Fruit fly (Drosophila melanogaster) whole organism, embryonic: ENCODE data around the gene CG15625.
A peak's percentile ranks its signal among the peaks of the same experiment; 100 is the strongest.

Experiments
- Bgb ChIP-seq: fragments of 200-800 bp; sonication (Bioruptor generic); IDR thresholded peaks from 2 replicates; pipeline ENCODE4 v1.3.6; 2022; ENCODE audit warnings: missing biosample characterization, missing genetic modification characterization; ENCODE audit not compliant: partially characterized antibody
- Blimp-1 ChIP-seq: fragments of 200-800 bp; sonication (Bioruptor generic); optimal IDR thresholded peaks from 3 replicates; lab custom pipeline; 2018; ENCODE audit warnings: missing biosample characterization, missing genetic modification characterization, mild to moderate bottlenecking, moderate library complexity, missing genetic modification reagents
- CG10462 ChIP-seq: fragments of 200-800 bp; sonication (Bioruptor generic); optimal IDR thresholded peaks from 2 replicates; lab custom pipeline; 2016; ENCODE audit warnings: missing biosample characterization, missing genetic modification characterization
- CG10654 ChIP-seq: fragments of 200-800 bp; sonication (Bioruptor generic); optimal IDR thresholded peaks from 2 replicates; lab custom pipeline; 2016; ENCODE audit warnings: missing biosample characterization, missing genetic modification characterization
- CG11695 ChIP-seq: fragments of 200-800 bp; sonication (Bioruptor generic); IDR thresholded peaks from 3 replicates; pipeline ENCODE4 v1.3.6; 2022; ENCODE audit warnings: missing biosample characterization, missing genetic modification characterization
- CG11696 ChIP-seq: fragments of 200-800 bp; sonication (Bioruptor generic); IDR thresholded peaks from 2 replicates; pipeline ENCODE4 v1.3.6; 2022; ENCODE audit warnings: missing biosample characterization, missing genetic modification characterization
- CG12071 ChIP-seq: fragments of 200-800 bp; sonication (Bioruptor generic); optimal IDR thresholded peaks from 3 replicates; lab custom pipeline; 2018; ENCODE audit warnings: missing biosample characterization, mild to moderate bottlenecking, missing genetic modification characterization
- CG12104 ChIP-seq: fragments of 200-800 bp; sonication (Bioruptor generic); optimal IDR thresholded peaks from 3 replicates; lab custom pipeline; 2016; ENCODE audit warnings: missing biosample characterization, missing genetic modification characterization
- CG13296 ChIP-seq: fragments of 200-800 bp; sonication (Bioruptor generic); optimal IDR thresholded peaks from 3 replicates; lab custom pipeline; 2018; ENCODE audit warnings: missing biosample characterization, mild to moderate bottlenecking, missing genetic modification characterization
- CG13624 ChIP-seq: fragments of 200-800 bp; sonication (Bioruptor generic); optimal IDR thresholded peaks from 2 replicates; lab custom pipeline; 2016; ENCODE audit warnings: missing biosample characterization, missing genetic modification characterization
- CG14050 ChIP-seq: fragments of 200-800 bp; sonication (Bioruptor generic); IDR thresholded peaks from 3 replicates; pipeline ENCODE4 v1.3.6; 2022; ENCODE audit warnings: missing biosample characterization, missing genetic modification characterization
- CG15479 ChIP-seq: fragments of 200-800 bp; sonication (Bioruptor generic); optimal IDR thresholded peaks from 3 replicates; lab custom pipeline; 2019; ENCODE audit warnings: missing biosample characterization, mild to moderate bottlenecking, missing genetic modification characterization, moderate library complexity
- CG15696 ChIP-seq: fragments of 200-800 bp; sonication (Bioruptor generic); optimal IDR thresholded peaks from 2 replicates; lab custom pipeline; 2019; ENCODE audit warnings: missing biosample characterization, mild to moderate bottlenecking, missing genetic modification characterization, moderate library complexity
- CG16813 ChIP-seq: fragments of 200-800 bp; sonication (Bioruptor generic); IDR thresholded peaks from 3 replicates; pipeline ENCODE4 v1.3.6; 2022; ENCODE audit warnings: missing biosample characterization, missing genetic modification characterization; ENCODE audit not compliant: partially characterized antibody
- CG1832 ChIP-seq: fragments of 200-800 bp; sonication (Bioruptor generic); optimal IDR thresholded peaks from 2 replicates; lab custom pipeline; 2017; ENCODE audit warnings: missing biosample characterization, mild to moderate bottlenecking, missing genetic modification characterization, inconsistent platforms
- CG31388 ChIP-seq: fragments of 200-800 bp; sonication (Bioruptor generic); optimal IDR thresholded peaks from 2 replicates; lab custom pipeline; 2016; ENCODE audit warnings: missing biosample characterization, missing genetic modification characterization
- CG42726 ChIP-seq: fragments of 200-800 bp; sonication (Bioruptor generic); IDR thresholded peaks from 2 replicates; pipeline ENCODE4 v1.3.6; 2022; ENCODE audit warnings: missing biosample characterization, missing genetic modification characterization; ENCODE audit not compliant: partially characterized antibody
- CG5180 ChIP-seq: fragments of 200-800 bp; sonication (Bioruptor generic); optimal IDR thresholded peaks from 3 replicates; lab custom pipeline; 2017; ENCODE audit warnings: missing biosample characterization, missing genetic modification characterization, mild to moderate bottlenecking, moderate library complexity, missing genetic modification reagents
- CG7556 ChIP-seq: fragments of 200-800 bp; sonication (Bioruptor generic); optimal IDR thresholded peaks from 2 replicates; lab custom pipeline; 2017; ENCODE audit warnings: missing biosample characterization, mild to moderate bottlenecking, missing genetic modification characterization
- CG8359 ChIP-seq: fragments of 200-800 bp; sonication (Bioruptor generic); optimal IDR thresholded peaks from 2 replicates; lab custom pipeline; 2017; ENCODE audit warnings: missing biosample characterization, mild to moderate bottlenecking, missing genetic modification characterization, borderline replicate concordance
- CG9932 ChIP-seq: fragments of 200-800 bp; sonication (Bioruptor generic); IDR thresholded peaks from 2 replicates; pipeline ENCODE4 v1.3.6; 2022; ENCODE audit warnings: missing biosample characterization, missing genetic modification characterization
- Camta ChIP-seq: fragments of 200-800 bp; sonication (Bioruptor generic); optimal IDR thresholded peaks from 2 replicates; lab custom pipeline; 2016; ENCODE audit warnings: missing biosample characterization, missing genetic modification characterization
- CoRest ChIP-seq: fragments of 200-800 bp; sonication (Bioruptor generic); optimal IDR thresholded peaks from 3 replicates; lab custom pipeline; 2018; ENCODE audit warnings: missing biosample characterization, mild to moderate bottlenecking, missing genetic modification characterization, moderate library complexity
- Dll ChIP-seq: fragments of 200-800 bp; sonication (Bioruptor generic); IDR thresholded peaks from 4 replicates; pipeline ENCODE4 v1.3.6; 2022; ENCODE audit warnings: missing biosample characterization, missing genetic modification characterization; ENCODE audit not compliant: partially characterized antibody
- Eip74EF ChIP-seq, 2 experiments: fragments of 200-800 bp in 1 of 2; fragments of >200 bp in 1 of 2; sonication (Bioruptor generic) in 1 of 2; optimal IDR thresholded peaks; 2 replicates each; lab custom pipeline; 2017 to 2019; ENCODE audit warnings: missing biosample characterization in 2 of 2, missing genetic modification characterization in 2 of 2, mild to moderate bottlenecking in 1 of 2, moderate library complexity in 1 of 2
- Gug ChIP-seq: fragments of 200-800 bp; sonication (Bioruptor generic); IDR thresholded peaks from 4 replicates; pipeline ENCODE4 v1.3.6; 2022; ENCODE audit warnings: missing biosample characterization, missing genetic modification characterization
- Hey ChIP-seq: fragments of 200-800 bp; sonication (Bioruptor generic); optimal IDR thresholded peaks from 3 replicates; lab custom pipeline; 2018; ENCODE audit warnings: missing biosample characterization, mild to moderate bottlenecking, missing genetic modification characterization
- Mes4 ChIP-seq: fragments of 200-800 bp; sonication (Bioruptor generic); optimal IDR thresholded peaks from 2 replicates; lab custom pipeline; 2016; ENCODE audit warnings: missing biosample characterization, missing genetic modification characterization
- NC2β ChIP-seq: fragments of 200-800 bp; sonication (Bioruptor generic); optimal IDR thresholded peaks from 2 replicates; lab custom pipeline; 2016; ENCODE audit warnings: missing biosample characterization, missing genetic modification characterization
- Oaz ChIP-seq: fragments of 200-800 bp; sonication (Bioruptor generic); IDR thresholded peaks from 2 replicates; pipeline ENCODE4 v1.3.6; 2022; ENCODE audit warnings: missing biosample characterization, missing genetic modification characterization
- Optix ChIP-seq: fragments of 200-800 bp; sonication (Bioruptor generic); IDR thresholded peaks from 3 replicates; pipeline ENCODE4 v1.3.6; 2022; ENCODE audit warnings: missing biosample characterization, missing genetic modification characterization
- YL-1 ChIP-seq: fragments of 200-800 bp; sonication (Bioruptor generic); optimal IDR thresholded peaks from 3 replicates; lab custom pipeline; 2017; ENCODE audit warnings: missing biosample characterization, mild to moderate bottlenecking, missing genetic modification characterization
- abd-A ChIP-seq: fragments of 200-800 bp; sonication (Bioruptor generic); optimal IDR thresholded peaks from 3 replicates; lab custom pipeline; 2019; ENCODE audit warnings: missing biosample characterization, mild to moderate bottlenecking, missing genetic modification characterization, moderate library complexity
- ems ChIP-seq: fragments of 200-800 bp; sonication (Bioruptor generic); optimal IDR thresholded peaks from 3 replicates; lab custom pipeline; 2016; ENCODE audit warnings: missing biosample characterization, missing genetic modification characterization
- en ChIP-seq: fragments of 200-800 bp; sonication (Bioruptor generic); optimal IDR thresholded peaks from 2 replicates; lab custom pipeline; 2016; ENCODE audit warnings: missing biosample characterization, missing genetic modification characterization
- hbn ChIP-seq: fragments of 200-800 bp; sonication (Bioruptor generic); IDR thresholded peaks from 2 replicates; pipeline ENCODE4 v1.3.6; 2022; ENCODE audit warnings: missing biosample characterization, missing genetic modification characterization; ENCODE audit not compliant: partially characterized antibody
- ken ChIP-seq: fragments of 200-800 bp; sonication (Bioruptor generic); IDR thresholded peaks from 3 replicates; pipeline ENCODE4 v1.3.6; 2022; ENCODE audit warnings: missing biosample characterization, missing genetic modification characterization
- klu ChIP-seq: fragments of 200-800 bp; sonication (Bioruptor generic); IDR thresholded peaks from 2 replicates; pipeline ENCODE4 v1.3.6; 2022; ENCODE audit warnings: missing biosample characterization, missing genetic modification characterization
- lbe ChIP-seq: fragments of 200-800 bp; sonication (Bioruptor generic); optimal IDR thresholded peaks from 2 replicates; lab custom pipeline; 2016; ENCODE audit warnings: missing biosample characterization, mild to moderate bottlenecking, missing genetic modification characterization
- prd ChIP-seq, 3 experiments: fragments of >200 bp in 2 of 3; fragments of 200-800 bp in 1 of 3; sonication (Bioruptor generic) in 1 of 3; optimal IDR thresholded peaks in 2 of 3; IDR thresholded peaks in 1 of 3; 2 replicates in 2 of 3; 3 replicates in 1 of 3; pipeline versions ENCODE4 v1.3.6 to Lab custom; 2017 to 2022; ENCODE audit warnings: missing biosample characterization in 1 of 3, missing genetic modification characterization in 1 of 3
- pum ChIP-seq: fragments of 200-800 bp; sonication (Bioruptor generic); optimal IDR thresholded peaks from 2 replicates; lab custom pipeline; 2016; ENCODE audit warnings: missing biosample characterization, missing genetic modification characterization
- sc ChIP-seq, 3 experiments: fragments of >200 bp in 2 of 3; fragments of 200-800 bp in 1 of 3; sonication (Bioruptor generic) in 1 of 3; optimal IDR thresholded peaks; 2 replicates in 2 of 3; 3 replicates in 1 of 3; lab custom pipeline; 2017; ENCODE audit warnings: mild to moderate bottlenecking in 1 of 3, missing biosample characterization in 1 of 3, missing genetic modification characterization in 1 of 3, missing genetic modification reagents in 1 of 3
- sd ChIP-seq: fragments of 200-800 bp; sonication (Bioruptor generic); optimal IDR thresholded peaks from 3 replicates; lab custom pipeline; 2018; ENCODE audit warnings: missing biosample characterization, mild to moderate bottlenecking, missing genetic modification characterization, moderate library complexity
- seq ChIP-seq: fragments of 200-800 bp; sonication (Bioruptor generic); IDR thresholded peaks from 2 replicates; pipeline ENCODE4 v1.3.6; 2022; ENCODE audit warnings: missing biosample characterization, missing genetic modification characterization
- tgo ChIP-seq: fragments of 200-800 bp; sonication (Bioruptor generic); IDR thresholded peaks from 3 replicates; pipeline ENCODE4 v1.3.6; 2022; ENCODE audit warnings: missing biosample characterization, missing genetic modification characterization
- toy ChIP-seq: fragments of 200-800 bp; sonication (Bioruptor generic); IDR thresholded peaks from 2 replicates; pipeline ENCODE4 v1.3.6; 2022; ENCODE audit warnings: missing biosample characterization, missing genetic modification characterization

Gene CG15625

DNA sequence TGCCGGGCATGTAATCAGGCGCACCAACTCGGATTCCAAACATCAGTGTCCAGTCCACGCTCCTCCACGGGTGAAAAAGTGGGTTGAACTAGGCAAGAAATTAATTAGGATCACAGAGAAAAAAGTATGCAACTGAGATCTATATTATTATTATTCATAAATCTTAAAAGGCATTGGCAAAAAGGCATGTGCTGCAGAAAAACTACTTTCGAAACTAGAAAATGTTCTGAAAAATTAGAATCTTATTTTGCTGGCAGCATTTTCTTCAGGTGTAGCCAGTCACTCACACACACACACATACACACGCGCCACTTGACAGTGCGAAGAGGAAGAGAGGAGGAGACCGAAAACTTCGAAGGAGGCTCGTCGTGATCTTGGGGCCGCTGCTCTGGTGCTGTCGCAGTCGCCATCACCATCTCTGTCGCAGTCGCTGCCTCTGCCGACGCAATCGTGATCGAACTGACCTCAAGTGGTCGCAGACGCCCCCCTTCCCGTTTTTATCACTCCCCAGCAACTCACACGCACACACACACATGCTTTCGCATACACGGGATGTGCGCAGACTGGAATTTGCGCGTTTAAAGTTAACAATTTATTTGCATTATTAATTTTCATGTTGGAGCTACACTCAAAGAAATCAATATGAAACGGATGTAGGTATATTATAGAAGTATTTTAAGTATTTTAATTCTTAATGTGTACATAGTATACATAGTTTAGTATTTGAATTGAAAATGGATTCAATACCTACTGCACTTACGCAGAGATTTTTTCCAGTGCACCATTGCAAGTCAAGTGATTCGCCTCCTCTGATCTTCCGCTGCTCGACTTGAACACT lies 2.2 kb upstream of the CG15625 start (continued):
- TF ChIP-seq prd (optimal IDR thresholded peaks at IDR 0.05; lab: Kevin White, UChicago), result no peak
- TF ChIP-seq prd (GFP tag; IDR thresholded peaks at IDR 0.05; lab: Robert Waterston, UW), result peak; percentile 77
- no peak for TF ChIP-seq CG16813 (GFP tag; lab: Robert Waterston, UW)
- TF ChIP-seq CG42726 (GFP tag; lab: Robert Waterston, UW), result no peak
- TF ChIP-seq seq (GFP tag; lab: Robert Waterston, UW), result peak; percentile 44; the same call in 1 of the 2 replicates
- peak; percentile 55; the same call in 1 of the 3 replicates for TF ChIP-seq Optix
- no peak for TF ChIP-seq pum (GFP tag; lab: Kevin White, UChicago)
- peak; percentile 39; the same call in 2 of the 3 replicates for TF ChIP-seq CG14050 (GFP tag; lab: Robert Waterston, UW)
- TF ChIP-seq lbe (GFP tag; lab: Kevin White, UChicago), result peak; percentile 87
- peak; percentile 68 for TF ChIP-seq sd (tag; lab: Kevin White, UChicago)
- TF ChIP-seq klu, result peak; percentile 44
- peak; percentile 52; the same call in 1 of the 3 replicates for TF ChIP-seq ken (GFP tag; lab: Robert Waterston, UW)
- TF ChIP-seq CG15479, result peak; percentile 19
- TF ChIP-seq Oaz (GFP tag; lab: Robert Waterston, UW), result 0 out of 2 replicates have a peak, but pooled peaks have one; percentile 15
- no peak for TF ChIP-seq CG1832 (GFP tag; lab: Kevin White, UChicago)
- TF ChIP-seq CG10654 (GFP tag; lab: Kevin White, UChicago), result peak; percentile 35
- no peak for TF ChIP-seq CG12104 (GFP tag; lab: Kevin White, UChicago)
- peak; percentile 26 for TF ChIP-seq CG13296 (GFP tag; lab: Kevin White, UChicago)
- peak; percentile 39 for TF ChIP-seq CG7556 (GFP tag; lab: Kevin White, UChicago)
- peak; percentile 27 for TF ChIP-seq CG15696 (tag; lab: Kevin White, UChicago)
- peak; percentile 67; the same call in 2 of the 3 replicates for TF ChIP-seq CG11695
- no peak for TF ChIP-seq YL-1 (GFP tag; lab: Kevin White, UChicago)
- TF ChIP-seq ems (GFP tag; lab: Kevin White, UChicago), result no peak
- no peak for TF ChIP-seq Mes4 (GFP tag; lab: Kevin White, UChicago)
- TF ChIP-seq NC2β (GFP tag; lab: Kevin White, UChicago), result no peak
- TF ChIP-seq CoRest (tag; lab: Kevin White, UChicago), result peak; percentile 41
- peak; percentile 44; the same call in 1 of the 2 replicates for TF ChIP-seq CG11696 (GFP tag; lab: Robert Waterston, UW)
- no peak for TF ChIP-seq sc (optimal IDR thresholded peaks at IDR 0.05; lab: Kevin White, UChicago)
- peak; percentile 23 for TF ChIP-seq sc (GFP tag; optimal IDR thresholded peaks at IDR 0.05; lab: Kevin White, UChicago)
- TF ChIP-seq CG5180 (GFP tag; lab: Kevin White, UChicago), result peak; percentile 10
- no peak for TF ChIP-seq abd-A (tag; lab: Kevin White, UChicago)
- TF ChIP-seq CG10462 (GFP tag; lab: Kevin White, UChicago), result no peak
- TF ChIP-seq hbn (GFP tag; lab: Robert Waterston, UW), result no peak
- no peak for TF ChIP-seq Bgb (GFP tag; lab: Robert Waterston, UW)
- TF ChIP-seq Gug (GFP tag; lab: Robert Waterston, UW), result peak; percentile 46; the same call in 2 of the 4 replicates
- TF ChIP-seq CG31388 (GFP tag; lab: Kevin White, UChicago), result no peak
- TF ChIP-seq Eip74EF (GFP tag; optimal IDR thresholded peaks at IDR 0.05; lab: Kevin White, UChicago), result no peak
- no peak for TF ChIP-seq Hey (tag; lab: Kevin White, UChicago)
- TF ChIP-seq CG9932, result peak; percentile 41
- TF ChIP-seq CG12071, result peak; percentile 30
- peak; percentile 19 for TF ChIP-seq Blimp-1
- TF ChIP-seq Camta, result peak; percentile 27
- TF ChIP-seq toy (GFP tag; lab: Robert Waterston, UW), result no peak
- TF ChIP-seq tgo (GFP tag; lab: Robert Waterston, UW), result peak; percentile 70; the same call in 2 of the 3 replicates
- no peak for TF ChIP-seq CG13624 (GFP tag; lab: Kevin White, UChicago)
- no peak for TF ChIP-seq CG8359 (GFP tag; lab: Kevin White, UChicago)
- TF ChIP-seq Dll (GFP tag; lab: Robert Waterston, UW), result no peak
- no peak for TF ChIP-seq en (GFP tag; lab: Kevin White, UChicago)
